Worm (Caenorhabditis elegans) whole organism, midembryonic: ENCODE data around the gene ttr-34.

Experiments
- T22C8.4 ChIP-seq: fragments of 200-800 bp; sonication (Bioruptor generic); IDR thresholded peaks from 2 replicates; pipeline ENCODE4 v1.3.6; 2022; ENCODE audit warnings: missing genetic modification characterization, missing compliant biosample characterization
- cog-1 ChIP-seq: sonication (generic microtip); optimal IDR thresholded peaks from 2 replicates; lab custom pipeline; 2016; ENCODE audit warnings: missing genetic modification characterization, missing compliant biosample characterization
- flt-1 ChIP-seq: fragments of 200-800 bp; sonication (Bioruptor generic); IDR thresholded peaks from 2 replicates; pipeline ENCODE4 v1.3.6; 2022; ENCODE audit warnings: missing genetic modification characterization, missing compliant biosample characterization
- klf-2 ChIP-seq: fragments of 200-800 bp; sonication (Bioruptor generic); conservative IDR thresholded peaks from 2 replicates; pipeline ENCODE4 v1.3.6; 2022; ENCODE audit warnings: missing genetic modification reagents, missing genetic modification characterization, missing compliant biosample characterization
- med-1 ChIP-seq: sonication (generic microtip); optimal IDR thresholded peaks from 2 replicates; lab custom pipeline; 2017; ENCODE audit warnings: missing genetic modification characterization, mild to moderate bottlenecking, missing compliant biosample characterization, antibody characterized with exemption, missing genetic modification reagents; ENCODE audit not compliant: insufficient read depth
- ref-1 ChIP-seq: fragments of 200-800 bp; sonication (Bioruptor generic); conservative IDR thresholded peaks from 2 replicates; pipeline ENCODE4 v1.3.6; 2022; ENCODE audit warnings: missing genetic modification reagents, missing genetic modification characterization, missing compliant biosample characterization
- tab-1 ChIP-seq: fragments of 200-800 bp; sonication (Bioruptor generic); IDR thresholded peaks from 2 replicates; pipeline ENCODE4 v1.3.6; 2022; ENCODE audit warnings: missing genetic modification characterization, missing compliant biosample characterization
- ztf-23 ChIP-seq: fragments of 200-800 bp; sonication (Bioruptor generic); IDR thresholded peaks from 2 replicates; pipeline ENCODE4 v1.3.6; 2022; ENCODE audit warnings: missing genetic modification reagents, missing genetic modification characterization, missing compliant biosample characterization
- ztf-29 ChIP-seq: fragments of 200-800 bp; sonication (Bioruptor generic); IDR thresholded peaks from 2 replicates; pipeline ENCODE4 v1.3.6; 2022; ENCODE audit warnings: missing genetic modification reagents, missing genetic modification characterization, missing compliant biosample characterization

DNA sequence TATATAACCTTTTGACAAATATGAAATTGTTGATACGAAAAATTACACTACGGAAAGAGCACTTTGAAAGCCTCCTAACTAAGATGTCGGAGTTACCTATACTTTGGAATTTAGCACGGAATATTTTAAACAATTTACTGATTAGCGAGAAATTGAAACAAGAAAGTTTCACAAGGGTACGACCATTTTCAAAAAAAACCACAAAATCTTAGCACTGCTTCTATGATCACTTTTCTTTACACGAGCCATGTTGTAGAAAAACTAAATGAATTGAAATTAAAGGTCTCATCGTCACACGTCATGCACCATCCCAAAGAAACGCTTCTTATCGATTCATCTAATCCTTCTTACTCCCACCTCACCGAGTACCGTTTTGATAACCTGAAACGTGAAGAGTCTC, 4.8 kb upstream of the ttr-34 start, which contains the start of gene F09A5.2:
- TF ChIP-seq ztf-23 (GFP tag; lab: Robert Waterston, UW), result no peak
- TF ChIP-seq ztf-29 (GFP tag; lab: Robert Waterston, UW), result no peak
- TF ChIP-seq flt-1 (GFP tag; lab: Robert Waterston, UW), result no peak
- no peak for TF ChIP-seq tab-1 (GFP tag; lab: Robert Waterston, UW)
- no peak for TF ChIP-seq klf-2
- no peak for TF ChIP-seq med-1 (GFP tag; lab: Kevin White, UChicago)
- TF ChIP-seq T22C8.4 (GFP tag; lab: Robert Waterston, UW), result no peak
- no peak for TF ChIP-seq ref-1 (GFP tag; lab: Robert Waterston, UW)
- TF ChIP-seq cog-1, result no peak
